Worm (Caenorhabditis elegans) whole organism, L2 larva: ENCODE results near the gene abhd-5.1.

ENCODE experiments used
- crh-2 ChIP-seq: sonication (generic microtip); optimal IDR thresholded peaks from 2 replicates; lab custom pipeline; 2017; ENCODE audit warnings: missing biosample characterization, missing genetic modification characterization
- egl-27 ChIP-seq: sonication (generic microtip); optimal IDR thresholded peaks from 3 replicates; lab custom pipeline; 2017; ENCODE audit warnings: missing biosample characterization, missing genetic modification reagents, missing genetic modification characterization
- elt-3 ChIP-seq: sonication (generic microtip); optimal IDR thresholded peaks from 2 replicates; lab custom pipeline; 2017; ENCODE audit warnings: missing biosample characterization, missing genetic modification characterization
- lin-11 ChIP-seq: fragments of 150-350 bp; sonication (generic microtip); optimal IDR thresholded peaks from 2 replicates; lab custom pipeline; 2014; ENCODE audit warnings: missing biosample characterization, missing genetic modification characterization, inconsistent platforms, mixed read lengths
- mab-5 ChIP-seq: fragments of 150-350 bp; optimal IDR thresholded peaks from 2 replicates; lab custom pipeline; 2014; ENCODE audit warnings: missing biosample characterization, missing genetic modification characterization
- nhr-25 ChIP-seq: fragments of 150-350 bp; sonication (generic microtip); optimal IDR thresholded peaks from 3 replicates; lab custom pipeline; 2014; ENCODE audit warnings: missing biosample characterization, missing genetic modification characterization
- sma-9 ChIP-seq, 2 experiments: fragments of 150-350 bp in 1 of 2; sonication (generic microtip) in 1 of 2; optimal IDR thresholded peaks; 2 replicates each; lab custom pipeline; 2014 to 2016; ENCODE audit warnings: missing genetic modification characterization in 2 of 2, mild to moderate bottlenecking in 1 of 2, missing biosample characterization in 1 of 2, missing compliant biosample characterization in 1 of 2, missing genetic modification reagents in 1 of 2, moderate library complexity in 1 of 2
- snpc-4 ChIP-seq: fragments of 150-350 bp; optimal IDR thresholded peaks from 2 replicates; lab custom pipeline; 2014; ENCODE audit warnings: missing biosample characterization, missing genetic modification characterization
- unc-62 ChIP-seq: fragments of 150-350 bp; optimal IDR thresholded peaks from 2 replicates; lab custom pipeline; 2014; ENCODE audit warnings: missing biosample characterization, missing genetic modification reagents, missing genetic modification characterization
- zag-1 ChIP-seq: fragments of 150-350 bp; optimal IDR thresholded peaks from 2 replicates; lab custom pipeline; 2014; ENCODE audit warnings: missing biosample characterization, missing genetic modification characterization
- ztf-11 ChIP-seq: sonication (generic microtip); optimal IDR thresholded peaks from 2 replicates; lab custom pipeline; 2017; ENCODE audit warnings: missing biosample characterization, missing genetic modification characterization

- no peak for TF ChIP-seq unc-62 (GFP tag; lab: Kevin White, UChicago)
- TF ChIP-seq elt-3 (tag; lab: Kevin White, UChicago), result no peak
- no peak for TF ChIP-seq crh-2 (tag; lab: Kevin White, UChicago)
- TF ChIP-seq egl-27 (tag; lab: Kevin White, UChicago), result no peak
- TF ChIP-seq snpc-4 (tag; lab: Kevin White, UChicago), result no peak
- TF ChIP-seq ztf-11 (tag; lab: Kevin White, UChicago), result no peak
- no peak for TF ChIP-seq nhr-25 (tag; lab: Kevin White, UChicago)
- no peak for TF ChIP-seq lin-11
- TF ChIP-seq sma-9 (GFP tag; optimal IDR thresholded peaks at IDR 0.05; lab: Kevin White, UChicago), result no peak
- TF ChIP-seq sma-9 (tag; optimal IDR thresholded peaks at IDR 0.05; lab: Kevin White, UChicago), result no peak
- TF ChIP-seq zag-1 (tag; lab: Kevin White, UChicago), result no peak
- TF ChIP-seq mab-5 (tag; lab: Kevin White, UChicago), result no peak
These were observed 43.9 kb downstream of the abhd-5.1 start for ce11 chrV:4891305-4891704.
